Fruit fly (Drosophila melanogaster) whole organism, pupa: ENCODE data around the gene tsg.

ENCODE experiments used
- CG10348 ChIP-seq: fragments of 200-800 bp; sonication (Bioruptor generic); IDR thresholded peaks from 2 replicates; pipeline ENCODE4 v1.3.6; 2022; ENCODE audit warnings: missing biosample characterization, missing genetic modification characterization
- CG12605 ChIP-seq: fragments of 200-800 bp; sonication (Bioruptor generic); IDR thresholded peaks from 2 replicates; pipeline ENCODE4 v1.3.6; 2022; ENCODE audit warnings: missing biosample characterization, missing genetic modification characterization
- CG13204 ChIP-seq: fragments of 200-800 bp; sonication (Bioruptor generic); optimal IDR thresholded peaks from 2 replicates; lab custom pipeline; 2018; ENCODE audit warnings: missing biosample characterization, mild to moderate bottlenecking, missing genetic modification characterization, moderate library complexity
- CG14655 ChIP-seq: fragments of 200-800 bp; sonication (Bioruptor generic); optimal IDR thresholded peaks from 3 replicates; lab custom pipeline; 2017; ENCODE audit warnings: mild to moderate bottlenecking, missing biosample characterization, missing genetic modification reagents, missing genetic modification characterization
- CG15710 ChIP-seq: fragments of 200-800 bp; sonication (Bioruptor generic); optimal IDR thresholded peaks from 2 replicates; lab custom pipeline; 2018; ENCODE audit warnings: missing biosample characterization, mild to moderate bottlenecking, missing genetic modification characterization, moderate library complexity
- CG17806 ChIP-seq: fragments of 200-800 bp; sonication (Bioruptor generic); optimal IDR thresholded peaks from 2 replicates; lab custom pipeline; 2018; ENCODE audit warnings: missing biosample characterization, mild to moderate bottlenecking, missing genetic modification characterization, moderate library complexity
- CG32121 ChIP-seq: fragments of 200-800 bp; sonication (Bioruptor generic); IDR thresholded peaks from 2 replicates; pipeline ENCODE4 v1.3.6; 2022; ENCODE audit warnings: missing biosample characterization, missing genetic modification characterization
- CG34367 ChIP-seq: fragments of 200-800 bp; sonication (Bioruptor generic); optimal IDR thresholded peaks from 2 replicates; lab custom pipeline; 2018; ENCODE audit warnings: missing biosample characterization, mild to moderate bottlenecking, missing genetic modification characterization
- CG4496 ChIP-seq: fragments of 200-800 bp; sonication (Bioruptor generic); IDR thresholded peaks from 3 replicates; pipeline ENCODE4 v1.3.6; 2022; ENCODE audit warnings: missing biosample characterization, missing genetic modification characterization
- CG8159 ChIP-seq: fragments of 200-800 bp; sonication (Bioruptor generic); optimal IDR thresholded peaks from 3 replicates; lab custom pipeline; 2018; ENCODE audit warnings: missing biosample characterization, mild to moderate bottlenecking, missing genetic modification characterization, moderate library complexity
- CG8301 ChIP-seq: fragments of 200-800 bp; sonication (Bioruptor generic); optimal IDR thresholded peaks from 2 replicates; lab custom pipeline; 2018; ENCODE audit warnings: missing biosample characterization, mild to moderate bottlenecking, missing genetic modification characterization
- CG9948 ChIP-seq: fragments of 200-800 bp; sonication (Bioruptor generic); optimal IDR thresholded peaks from 2 replicates; lab custom pipeline; 2018; ENCODE audit warnings: missing biosample characterization, mild to moderate bottlenecking, missing genetic modification characterization, moderate library complexity
- D1 ChIP-seq: fragments of 200-800 bp; sonication (Bioruptor generic); optimal IDR thresholded peaks from 2 replicates; lab custom pipeline; 2018; ENCODE audit warnings: missing biosample characterization, mild to moderate bottlenecking, missing genetic modification characterization, moderate library complexity
- EcR ChIP-seq: fragments of 200-800 bp; sonication (Bioruptor generic); optimal IDR thresholded peaks from 3 replicates; lab custom pipeline; 2019; ENCODE audit warnings: missing biosample characterization, missing genetic modification characterization, mild to moderate bottlenecking, moderate library complexity, missing genetic modification reagents
- Ets98B ChIP-seq: fragments of 200-800 bp; sonication (Bioruptor generic); IDR thresholded peaks from 2 replicates; pipeline ENCODE4 v1.3.6; 2022; ENCODE audit warnings: missing biosample characterization, missing genetic modification characterization
- Pif1A ChIP-seq: fragments of 200-800 bp; sonication (Bioruptor generic); optimal IDR thresholded peaks from 3 replicates; lab custom pipeline; 2016; ENCODE audit warnings: missing biosample characterization, missing genetic modification characterization
- Pif1B ChIP-seq: fragments of 200-800 bp; sonication (Bioruptor generic); optimal IDR thresholded peaks from 3 replicates; lab custom pipeline; 2016; ENCODE audit warnings: missing biosample characterization, missing genetic modification characterization
- Snoo ChIP-seq: fragments of 200-800 bp; sonication (Bioruptor generic); optimal IDR thresholded peaks from 3 replicates; lab custom pipeline; 2017; ENCODE audit warnings: missing biosample characterization, mild to moderate bottlenecking, missing genetic modification characterization, inconsistent platforms
- fd96Ca ChIP-seq: fragments of 200-800 bp; sonication (Bioruptor generic); IDR thresholded peaks from 3 replicates; pipeline ENCODE4 v1.3.6; 2022; ENCODE audit warnings: missing biosample characterization, missing genetic modification characterization
- gl ChIP-seq: fragments of 200-800 bp; sonication (Bioruptor generic); optimal IDR thresholded peaks from 2 replicates; lab custom pipeline; 2018; ENCODE audit warnings: missing biosample characterization, mild to moderate bottlenecking, missing genetic modification characterization
- rn ChIP-seq: fragments of 200-800 bp; sonication (Bioruptor generic); IDR thresholded peaks from 2 replicates; pipeline ENCODE4 v1.3.6; 2022; ENCODE audit warnings: missing biosample characterization, missing genetic modification characterization

Gene tsg

DNA sequence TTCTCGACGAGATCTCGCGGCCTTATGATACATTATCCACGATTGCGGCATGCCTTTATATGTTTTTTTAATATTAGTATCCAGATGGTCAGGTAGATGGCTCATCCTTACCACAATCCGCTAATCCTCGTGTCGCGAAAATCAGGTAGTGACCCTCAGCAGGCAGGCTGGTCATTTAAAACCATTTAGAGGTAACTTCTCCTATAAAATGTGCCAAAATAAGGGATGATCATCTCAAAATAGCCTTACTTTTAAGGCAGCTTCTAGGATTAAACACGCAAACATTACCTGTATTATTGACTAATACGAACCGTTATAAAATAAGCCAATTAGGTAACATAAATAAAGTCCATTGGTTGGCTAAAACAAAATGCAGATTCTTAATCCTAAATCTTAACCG, at the start of gene tsg:
Gene tsg (minus strand): TSS at position 37 of the 400 bp plus-strand sequence.
- TF ChIP-seq rn (GFP tag; lab: Robert Waterston, UW), result no peak
- no peak for TF ChIP-seq CG17806 (tag; lab: Kevin White, UChicago)
- TF ChIP-seq EcR (GFP tag; lab: Kevin White, UChicago), result no peak
- TF ChIP-seq CG8301 (tag; lab: Kevin White, UChicago), result no peak
- no peak for TF ChIP-seq D1 (tag; lab: Kevin White, UChicago)
- TF ChIP-seq Ets98B (GFP tag; lab: Robert Waterston, UW), result no peak
- TF ChIP-seq CG13204, result no peak

DNA sequence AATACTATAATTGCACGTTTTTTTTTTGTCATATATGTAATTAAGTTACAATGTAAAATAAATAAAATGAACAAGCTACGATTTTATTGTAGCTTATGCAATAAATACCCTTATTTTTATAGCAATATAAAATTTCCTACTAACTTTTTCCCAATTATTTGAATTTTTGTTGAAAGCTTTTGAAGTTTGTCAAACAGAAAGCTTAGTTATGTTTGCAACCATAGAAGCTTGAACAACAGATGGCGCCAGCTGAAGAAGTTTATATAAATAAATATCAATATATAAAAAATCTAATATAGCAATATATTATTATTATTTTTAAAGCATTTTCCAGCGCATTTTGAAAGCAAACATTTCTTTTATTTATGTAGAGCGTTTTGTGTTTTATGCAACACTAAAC, 46.5 kb upstream of the tsg start:
- TF ChIP-seq CG10348, result no peak

DNA sequence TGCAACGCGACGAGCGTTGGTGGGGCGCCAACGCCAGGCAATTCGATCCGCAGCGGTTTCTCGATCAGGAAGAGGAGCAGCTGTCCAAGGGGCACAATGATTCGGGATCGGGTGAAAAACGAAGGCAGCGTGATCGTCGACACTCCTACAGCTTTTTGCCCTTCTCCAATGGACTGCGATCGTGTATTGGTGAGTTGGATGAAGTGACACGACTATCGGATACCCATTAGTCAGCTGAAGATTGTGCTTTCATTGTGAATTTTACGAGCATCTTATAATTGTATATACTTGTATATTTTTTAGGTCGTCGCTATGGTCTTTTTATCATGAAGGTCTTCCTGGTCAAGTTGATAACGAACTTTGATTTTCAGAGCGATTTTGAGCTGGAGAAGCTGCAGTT, 46.0 kb upstream of the tsg start:
- TF ChIP-seq gl (no peak), CG10348 (no peak), CG9948 (no peak), CG32121 (GFP tag; lab: Robert Waterston, UW) (no peak), Ets98B (GFP tag; lab: Robert Waterston, UW) (no peak), CG8159 (tag; lab: Kevin White, UChicago) (no peak), CG8301 (tag; lab: Kevin White, UChicago) (no peak), D1 (tag; lab: Kevin White, UChicago) (no peak), EcR (GFP tag; lab: Kevin White, UChicago) (no peak), CG13204 (no peak), CG4496 (GFP tag; lab: Robert Waterston, UW) (no peak), CG17806 (tag; lab: Kevin White, UChicago) (no peak), Pif1A (GFP tag; lab: Kevin White, UChicago) (no peak)

DNA sequence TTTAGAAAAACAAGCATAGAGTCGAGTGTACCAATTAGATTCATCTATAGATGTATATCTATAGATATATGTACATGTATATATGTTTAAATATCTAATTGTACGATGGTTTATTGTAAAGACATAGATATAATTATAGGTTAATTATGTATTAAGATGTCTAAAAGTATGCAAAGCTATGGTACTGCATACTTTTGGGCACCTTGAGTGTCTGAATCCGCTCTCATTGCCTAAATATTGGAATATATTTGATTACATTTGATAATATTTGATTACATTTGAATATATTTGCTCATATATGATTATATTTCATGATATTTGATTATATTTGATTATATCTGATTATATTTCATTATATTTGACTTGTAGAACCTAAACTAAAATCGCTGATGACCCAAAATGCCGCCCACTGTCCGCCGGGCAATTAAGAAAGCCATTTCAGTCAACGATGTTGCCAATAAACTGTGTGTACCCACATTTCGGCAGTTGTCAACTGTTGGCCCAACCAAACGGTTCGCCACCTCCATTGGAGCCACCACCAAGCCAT, 43.5 kb upstream of the tsg start, which contains the start of gene Cyp318a1:
Gene Cyp318a1 (plus strand): TSS at position 497 of the 547 bp plus-strand sequence.
- no peak for TF ChIP-seq CG13204
- no peak for TF ChIP-seq CG34367 (tag; lab: Kevin White, UChicago)
- TF ChIP-seq EcR (GFP tag; lab: Kevin White, UChicago), result no peak
- no peak for TF ChIP-seq D1 (tag; lab: Kevin White, UChicago)
- no peak for TF ChIP-seq rn (GFP tag; lab: Robert Waterston, UW)
- no peak for TF ChIP-seq fd96Ca (GFP tag; lab: Robert Waterston, UW)
- no peak for TF ChIP-seq CG17806 (tag; lab: Kevin White, UChicago)
- no peak for TF ChIP-seq CG8301 (tag; lab: Kevin White, UChicago)
- TF ChIP-seq, all 21 proteins: peak for 0

DNA sequence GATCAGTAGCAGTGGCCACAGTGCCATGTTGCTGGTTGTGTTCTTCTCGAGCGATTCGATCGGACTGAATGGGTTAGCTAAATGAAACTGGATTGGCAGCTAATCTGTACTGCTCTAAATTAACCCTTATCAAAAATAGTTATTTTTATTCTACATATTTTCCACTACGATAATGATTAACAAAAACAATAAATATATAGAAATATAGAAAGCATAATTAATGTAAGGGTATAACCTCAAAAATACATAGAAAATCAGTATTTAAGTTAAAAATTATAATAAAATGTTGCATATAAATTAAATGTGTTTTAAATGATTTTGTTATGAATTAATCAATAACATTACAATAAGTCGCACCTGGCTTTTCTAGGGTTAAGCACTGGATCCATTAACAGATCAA, 42.7 kb upstream of the tsg start, which contains the start of gene Cyp311a1:
Gene Cyp311a1 (minus strand): TSS at position 66 of the 400 bp plus-strand sequence.
- no peak for TF ChIP-seq fd96Ca (GFP tag; lab: Robert Waterston, UW)
- TF ChIP-seq CG34367 (tag; lab: Kevin White, UChicago), result no peak
- no peak for TF ChIP-seq Ets98B (GFP tag; lab: Robert Waterston, UW)
- no peak for TF ChIP-seq CG10348
- TF ChIP-seq CG9948, result no peak
- TF ChIP-seq D1 (tag; lab: Kevin White, UChicago), result no peak
- no peak for TF ChIP-seq Pif1B (GFP tag; lab: Kevin White, UChicago)
- no peak for TF ChIP-seq CG17806 (tag; lab: Kevin White, UChicago)
- no peak for TF ChIP-seq CG8301 (tag; lab: Kevin White, UChicago)
- no peak for TF ChIP-seq CG32121 (GFP tag; lab: Robert Waterston, UW)
- no peak for TF ChIP-seq CG8159 (tag; lab: Kevin White, UChicago)
- TF ChIP-seq CG4496 (GFP tag; lab: Robert Waterston, UW), result no peak
- TF ChIP-seq EcR (GFP tag; lab: Kevin White, UChicago), result no peak
- TF ChIP-seq gl, result no peak
- no peak for TF ChIP-seq CG14655 (GFP tag; lab: Kevin White, UChicago)
- no peak for TF ChIP-seq CG12605 (GFP tag; lab: Robert Waterston, UW)
- no peak for TF ChIP-seq Snoo (tag; lab: Kevin White, UChicago)
- TF ChIP-seq CG13204, result no peak
- no peak for TF ChIP-seq Pif1A (GFP tag; lab: Kevin White, UChicago)

DNA sequence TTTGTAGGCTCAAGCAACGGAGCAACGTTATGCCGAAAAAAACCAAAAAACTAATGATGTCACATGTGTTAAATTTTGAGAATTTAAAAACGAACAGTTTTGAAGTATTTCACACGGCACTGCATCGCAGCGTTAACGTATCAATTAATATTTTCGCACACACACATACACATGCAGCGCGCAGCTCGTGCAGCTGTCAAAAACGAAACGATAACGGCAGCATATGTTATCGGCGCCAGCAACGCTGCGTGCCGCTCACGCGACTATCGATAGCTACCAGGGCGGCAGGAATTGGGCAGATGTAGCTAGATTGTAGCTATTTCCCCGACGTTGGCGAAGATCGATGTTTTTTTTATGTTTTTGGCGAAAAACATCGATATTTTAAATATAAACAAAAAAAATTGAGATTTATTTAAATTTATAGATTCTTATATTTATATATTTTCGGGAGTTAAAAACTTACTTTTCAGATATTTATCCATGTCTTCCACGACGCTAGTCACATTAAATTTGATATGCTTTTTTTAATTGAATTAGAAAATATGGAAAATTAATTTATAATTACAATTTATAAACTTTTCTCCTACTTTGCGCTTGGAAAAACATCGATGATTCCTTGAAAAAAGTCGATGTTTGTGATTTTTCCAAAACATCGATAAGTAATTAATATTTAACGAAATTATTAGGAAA, 40.2 kb upstream of the tsg start, which contains the start of gene Usp7:
Gene Usp7 (minus strand): TSS at position 208 of the 690 bp plus-strand sequence.
- TF ChIP-seq Snoo (tag; lab: Kevin White, UChicago) (no peak), CG4496 (GFP tag; lab: Robert Waterston, UW) (peak; percentile 63), gl (no peak), Pif1A (GFP tag; lab: Kevin White, UChicago) (no peak), CG10348 (no peak), Ets98B (GFP tag; lab: Robert Waterston, UW) (peak; percentile 22; the same call in 1 of the 2 replicates)

DNA sequence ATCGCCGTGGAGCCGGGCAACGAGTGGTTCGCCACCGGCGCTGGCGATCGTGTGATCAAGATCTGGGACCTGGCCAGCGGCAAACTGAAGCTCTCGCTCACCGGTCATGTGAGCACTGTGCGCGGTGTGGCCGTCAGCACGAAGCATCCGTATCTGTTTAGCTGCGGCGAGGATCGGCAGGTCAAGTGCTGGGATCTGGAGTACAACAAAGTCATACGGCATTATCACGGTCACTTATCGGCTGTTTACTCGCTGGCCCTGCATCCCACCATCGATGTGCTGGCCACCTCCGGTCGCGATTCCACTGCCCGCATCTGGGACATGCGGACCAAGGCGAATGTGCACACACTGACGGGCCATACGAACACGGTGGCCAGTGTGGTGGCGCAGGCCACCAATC, 33.0 kb upstream of the tsg start:
- TF ChIP-seq CG8159 (tag; lab: Kevin White, UChicago) (no peak), rn (GFP tag; lab: Robert Waterston, UW) (no peak), CG32121 (GFP tag; lab: Robert Waterston, UW) (no peak), CG34367 (tag; lab: Kevin White, UChicago) (no peak), CG4496 (GFP tag; lab: Robert Waterston, UW) (no peak), CG15710 (no peak), CG12605 (GFP tag; lab: Robert Waterston, UW) (no peak), fd96Ca (GFP tag; lab: Robert Waterston, UW) (no peak), CG17806 (tag; lab: Kevin White, UChicago) (no peak), CG10348 (no peak), EcR (GFP tag; lab: Kevin White, UChicago) (no peak), CG9948 (no peak), CG13204 (no peak), CG14655 (GFP tag; lab: Kevin White, UChicago) (no peak), CG8301 (tag; lab: Kevin White, UChicago) (no peak), Snoo (tag; lab: Kevin White, UChicago) (no peak), Ets98B (GFP tag; lab: Robert Waterston, UW) (no peak), gl (no peak), D1 (tag; lab: Kevin White, UChicago) (no peak)
- TF ChIP-seq, all 21 proteins: peak for 0
